Fruit fly (Drosophila melanogaster): ENCODE measurements around the gene JMJD6.

The JMJD6 gene

dm6 chr3R:22367126-22368076, 5.2 kb upstream of the JMJD6 start, which contains the start of the genes Polr3F and PyK (continued):
- peak; percentile 60 for TF ChIP-seq CG10267 (tag; optimal IDR thresholded peaks at IDR 0.05)
- TF ChIP-seq psq (GFP tag; optimal IDR thresholded peaks at IDR 0.05): no peak
- TF ChIP-seq tin (GFP tag; optimal IDR thresholded peaks at IDR 0.05): peak; percentile 24
- TF ChIP-seq schlank (tag; optimal IDR thresholded peaks at IDR 0.05): no peak
- no peak for TF ChIP-seq gro (GFP tag; optimal IDR thresholded peaks at IDR 0.05)
- no peak for TF ChIP-seq chif (GFP tag; optimal IDR thresholded peaks at IDR 0.05)
- TF ChIP-seq ro (GFP tag; IDR thresholded peaks at IDR 0.05): no peak
- peak; percentile 14 for TF ChIP-seq ind (GFP tag; optimal IDR thresholded peaks at IDR 0.05)
- peak; percentile 40 for TF ChIP-seq Fer3 (tag; optimal IDR thresholded peaks at IDR 0.05)
- peak; percentile 56 for TF ChIP-seq lilli (GFP tag; optimal IDR thresholded peaks at IDR 0.05)
- TF ChIP-seq ham (GFP tag; IDR thresholded peaks at IDR 0.05): no peak
- TF ChIP-seq Trl (optimal IDR thresholded peaks at IDR 0.05): no peak
- TF ChIP-seq Trl (GFP tag; optimal IDR thresholded peaks at IDR 0.05): no peak
- no peak for TF ChIP-seq disco-r (GFP tag; optimal IDR thresholded peaks at IDR 0.05)
- TF ChIP-seq CG12659 (GFP tag; optimal IDR thresholded peaks at IDR 0.05): peak; percentile 53
- TF ChIP-seq CG1832 (GFP tag; optimal IDR thresholded peaks at IDR 0.05): no peak
- no peak for TF ChIP-seq NC2β (GFP tag; optimal IDR thresholded peaks at IDR 0.05)
- TF ChIP-seq HLH54F (GFP tag; optimal IDR thresholded peaks at IDR 0.05): no peak
- TF ChIP-seq hbn (GFP tag; IDR thresholded peaks at IDR 0.05; ENCODE audit: partially characterized antibody): 0 out of 2 replicates have a peak, but pooled peaks have one; percentile 36
- TF ChIP-seq ab (GFP tag; optimal IDR thresholded peaks at IDR 0.05): no peak
- no peak for TF ChIP-seq CG12219 (GFP tag; optimal IDR thresholded peaks at IDR 0.05)
- no peak for TF ChIP-seq Hand (GFP tag; optimal IDR thresholded peaks at IDR 0.05)
- no peak for TF ChIP-seq CkIIα-i1 (GFP tag; IDR thresholded peaks at IDR 0.05)
- no peak for TF ChIP-seq Dbx (GFP tag; IDR thresholded peaks at IDR 0.05)
- peak; percentile 5 for TF ChIP-seq CG7556 (GFP tag; optimal IDR thresholded peaks at IDR 0.05)
- TF ChIP-seq corto (GFP tag; optimal IDR thresholded peaks at IDR 0.05): no peak
- TF ChIP-seq D19B (GFP tag; optimal IDR thresholded peaks at IDR 0.05): peak; percentile 6
- TF ChIP-seq Stat92E (GFP tag; optimal IDR thresholded peaks at IDR 0.05): peak in 1 of 3 experiments; percentile 51
- no peak for TF ChIP-seq CG43689 (GFP tag; IDR thresholded peaks at IDR 0.05)
- peak; percentile 20; the same call in 1 of the 2 replicates for TF ChIP-seq Xrp1 (GFP tag; IDR thresholded peaks at IDR 0.05)
- no peak for TF ChIP-seq CG11456 (GFP tag; IDR thresholded peaks at IDR 0.05)
- TF ChIP-seq Meics (GFP tag; optimal IDR thresholded peaks at IDR 0.05): peak; percentile 44
- TF ChIP-seq E2f2 (GFP tag; IDR thresholded peaks at IDR 0.05): peak; percentile 71
- TF ChIP-seq CG34422 (GFP tag; IDR thresholded peaks at IDR 0.05): 0 out of 3 replicates have a peak, but pooled peaks have one; percentile 1
- no peak for TF ChIP-seq HLH4C (GFP tag; IDR thresholded peaks at IDR 0.05; ENCODE audit: partially characterized antibody)
- TF ChIP-seq CG10366 (GFP tag; IDR thresholded peaks at IDR 0.05): no peak
- peak; percentile 29 for TF ChIP-seq abd-A (tag; optimal IDR thresholded peaks at IDR 0.05)
- TF ChIP-seq CG10209 (GFP tag; optimal IDR thresholded peaks at IDR 0.05): no peak
- peak in 1 of 2 experiments; percentile 23 for TF ChIP-seq dpn (GFP tag; optimal IDR thresholded peaks at IDR 0.05)
- peak; percentile 24 for TF ChIP-seq CG18476 (GFP tag; optimal IDR thresholded peaks at IDR 0.05)
- no peak for TF ChIP-seq CG3407 (GFP tag; optimal IDR thresholded peaks at IDR 0.05)
- no peak for TF ChIP-seq GATAe (GFP tag; conservative IDR thresholded peaks at IDR 0.05)
- no peak for TF ChIP-seq NC2α (GFP tag; optimal IDR thresholded peaks at IDR 0.05)
- TF ChIP-seq CG4820 (GFP tag; optimal IDR thresholded peaks at IDR 0.05): no peak
- TF ChIP-seq Oaz (GFP tag; IDR thresholded peaks at IDR 0.05): no peak
- peak; percentile 51 for TF ChIP-seq Hmr (GFP tag; optimal IDR thresholded peaks at IDR 0.05)
- peak; percentile 79 for TF ChIP-seq gfzf (GFP tag; optimal IDR thresholded peaks at IDR 0.05)
- TF ChIP-seq Mes4 (GFP tag; optimal IDR thresholded peaks at IDR 0.05): no peak
- TF ChIP-seq dysf (GFP tag; IDR thresholded peaks at IDR 0.05): no peak

Measured in whole organism, embryonic.